Fruit fly (Drosophila melanogaster) whole organism, prepupa: ENCODE data around the gene CG7766.

ENCODE experiments used
- Blimp-1 ChIP-seq: fragments of 200-800 bp; sonication (Bioruptor generic); optimal IDR thresholded peaks from 3 replicates; lab custom pipeline; 2017; ENCODE audit warnings: missing biosample characterization, missing genetic modification characterization, mild to moderate bottlenecking, moderate library complexity, missing genetic modification reagents
- CG10631 ChIP-seq: fragments of 200-800 bp; sonication (Bioruptor generic); optimal IDR thresholded peaks from 2 replicates; lab custom pipeline; 2016; ENCODE audit warnings: missing biosample characterization, missing genetic modification characterization
- CG10669 ChIP-seq: fragments of 200-800 bp; sonication (Bioruptor generic); optimal IDR thresholded peaks from 3 replicates; lab custom pipeline; 2018; ENCODE audit warnings: missing biosample characterization, mild to moderate bottlenecking, missing genetic modification characterization, moderate library complexity
- CG11762 ChIP-seq: fragments of 200-800 bp; sonication (Bioruptor generic); optimal IDR thresholded peaks from 3 replicates; lab custom pipeline; 2016; ENCODE audit warnings: missing biosample characterization, missing genetic modification characterization; ENCODE audit not compliant: insufficient read depth
- CG11902 ChIP-seq: fragments of 200-800 bp; sonication (Bioruptor generic); optimal IDR thresholded peaks from 3 replicates; lab custom pipeline; 2016; ENCODE audit warnings: missing biosample characterization, missing genetic modification characterization
- CG16779 ChIP-seq: fragments of 200-800 bp; sonication (Bioruptor generic); optimal IDR thresholded peaks from 3 replicates; lab custom pipeline; 2017; ENCODE audit warnings: missing biosample characterization, mild to moderate bottlenecking, missing genetic modification characterization
- CG3032 ChIP-seq: fragments of 200-800 bp; optimal IDR thresholded peaks from 2 replicates; lab custom pipeline; 2019; ENCODE audit warnings: missing biosample characterization, mild to moderate bottlenecking, missing genetic modification characterization, moderate library complexity
- CG31627 ChIP-seq: fragments of 200-800 bp; sonication (Bioruptor generic); optimal IDR thresholded peaks from 3 replicates; lab custom pipeline; 2016; ENCODE audit warnings: missing biosample characterization, missing genetic modification characterization
- CG34406 ChIP-seq: fragments of 200-800 bp; sonication (Bioruptor generic); optimal IDR thresholded peaks from 3 replicates; lab custom pipeline; 2016; ENCODE audit warnings: missing biosample characterization, missing genetic modification characterization
- CG3919 ChIP-seq: fragments of 200-800 bp; sonication (Bioruptor generic); optimal IDR thresholded peaks from 3 replicates; lab custom pipeline; 2016; ENCODE audit warnings: missing biosample characterization, missing genetic modification characterization
- CG4318 ChIP-seq: fragments of 200-800 bp; sonication (Bioruptor generic); optimal IDR thresholded peaks from 3 replicates; lab custom pipeline; 2017; ENCODE audit warnings: missing biosample characterization, mild to moderate bottlenecking, missing genetic modification characterization
- CG6163 ChIP-seq: fragments of 200-800 bp; sonication (Bioruptor generic); IDR thresholded peaks from 3 replicates; pipeline ENCODE4 v1.3.6; 2022; ENCODE audit warnings: missing biosample characterization, missing genetic modification characterization
- CG6808 ChIP-seq: fragments of 200-800 bp; sonication (Bioruptor generic); optimal IDR thresholded peaks from 3 replicates; lab custom pipeline; 2017; ENCODE audit warnings: missing biosample characterization, missing genetic modification characterization, mild to moderate bottlenecking, moderate library complexity, missing genetic modification reagents
- CG7368 ChIP-seq: fragments of 200-800 bp; sonication (Bioruptor generic); optimal IDR thresholded peaks from 3 replicates; lab custom pipeline; 2016; ENCODE audit warnings: missing biosample characterization, missing genetic modification characterization
- CG8119 ChIP-seq: fragments of 200-800 bp; sonication (Bioruptor generic); IDR thresholded peaks from 3 replicates; pipeline ENCODE4 v1.3.6; 2022; ENCODE audit warnings: missing biosample characterization, missing genetic modification characterization
- CG8319 ChIP-seq: fragments of 200-800 bp; sonication (Bioruptor generic); optimal IDR thresholded peaks from 3 replicates; lab custom pipeline; 2016; ENCODE audit warnings: missing biosample characterization, missing genetic modification characterization
- CG8632 ChIP-seq: fragments of 200-800 bp; sonication (Bioruptor generic); optimal IDR thresholded peaks from 3 replicates; lab custom pipeline; 2016; ENCODE audit warnings: missing biosample characterization, missing genetic modification characterization
- CG9139 ChIP-seq: fragments of 200-800 bp; sonication (Bioruptor generic); optimal IDR thresholded peaks from 3 replicates; lab custom pipeline; 2017; ENCODE audit warnings: missing biosample characterization, mild to moderate bottlenecking, missing genetic modification characterization
- Eip75B ChIP-seq: fragments of 200-800 bp; sonication (Bioruptor generic); optimal IDR thresholded peaks from 3 replicates; lab custom pipeline; 2016; ENCODE audit warnings: missing biosample characterization, missing genetic modification characterization
- Eip78C ChIP-seq: fragments of 200-800 bp; sonication (Bioruptor generic); peaks from one replicate; lab custom pipeline; 2016; ENCODE audit warnings: missing biosample characterization, missing genetic modification characterization
- Eip93F ChIP-seq: fragments of 200-800 bp; sonication (Bioruptor generic); optimal IDR thresholded peaks from 2 replicates; lab custom pipeline; 2016; ENCODE audit warnings: missing biosample characterization, mild to moderate bottlenecking, missing genetic modification characterization
- Ets21C ChIP-seq: fragments of 200-800 bp; sonication (Bioruptor generic); optimal IDR thresholded peaks from 3 replicates; lab custom pipeline; 2016; ENCODE audit warnings: missing biosample characterization, missing genetic modification characterization
- Gug ChIP-seq: fragments of 200-800 bp; sonication (Bioruptor generic); IDR thresholded peaks from 2 replicates; pipeline ENCODE4 v1.3.6; 2022; ENCODE audit warnings: missing biosample characterization, missing genetic modification characterization
- Hr39 ChIP-seq: fragments of 200-800 bp; sonication (Bioruptor generic); optimal IDR thresholded peaks from 2 replicates; lab custom pipeline; 2016; ENCODE audit warnings: missing biosample characterization, missing genetic modification characterization
- Hr4 ChIP-seq: fragments of 200-800 bp; sonication (Bioruptor generic); optimal IDR thresholded peaks from 3 replicates; lab custom pipeline; 2016; ENCODE audit warnings: missing biosample characterization, missing genetic modification characterization
- Lpt ChIP-seq: fragments of 200-800 bp; sonication (Bioruptor generic); optimal IDR thresholded peaks from 3 replicates; lab custom pipeline; 2016; ENCODE audit warnings: missing biosample characterization, missing genetic modification characterization
- OdsH ChIP-seq: fragments of 200-800 bp; sonication (Bioruptor generic); optimal IDR thresholded peaks from 3 replicates; lab custom pipeline; 2016; ENCODE audit warnings: missing biosample characterization, missing genetic modification characterization
- Smox ChIP-seq: fragments of 200-800 bp; sonication (Bioruptor generic); optimal IDR thresholded peaks from 3 replicates; lab custom pipeline; 2016; ENCODE audit warnings: missing biosample characterization, missing genetic modification characterization
- Sox102F ChIP-seq: fragments of 200-800 bp; sonication (Bioruptor generic); optimal IDR thresholded peaks from 2 replicates; lab custom pipeline; 2016; ENCODE audit warnings: missing biosample characterization, mild to moderate bottlenecking, missing genetic modification characterization
- Sox14 ChIP-seq: fragments of 200-800 bp; sonication (Bioruptor generic); optimal IDR thresholded peaks from 3 replicates; lab custom pipeline; 2016; ENCODE audit warnings: missing biosample characterization, missing genetic modification characterization
- Sox15 ChIP-seq: fragments of 200-800 bp; sonication (Bioruptor generic); optimal IDR thresholded peaks from 3 replicates; lab custom pipeline; 2016; ENCODE audit warnings: missing biosample characterization, missing genetic modification characterization
- achi ChIP-seq: fragments of 200-800 bp; sonication (Bioruptor generic); optimal IDR thresholded peaks from 3 replicates; lab custom pipeline; 2016; ENCODE audit warnings: missing biosample characterization, missing genetic modification characterization
- acj6 ChIP-seq: fragments of 200-800 bp; sonication (Bioruptor generic); optimal IDR thresholded peaks from 3 replicates; lab custom pipeline; 2016; ENCODE audit warnings: missing biosample characterization, missing genetic modification characterization
- cyc ChIP-seq: fragments of 200-800 bp; sonication (Bioruptor generic); optimal IDR thresholded peaks from 3 replicates; lab custom pipeline; 2016; ENCODE audit warnings: missing biosample characterization, missing genetic modification characterization
- dac ChIP-seq: fragments of 200-800 bp; sonication (Bioruptor generic); optimal IDR thresholded peaks from 2 replicates; lab custom pipeline; 2017; ENCODE audit warnings: missing biosample characterization, mild to moderate bottlenecking, missing genetic modification characterization
- dsx ChIP-seq: fragments of 200-800 bp; optimal IDR thresholded peaks from 3 replicates; lab custom pipeline; 2019; ENCODE audit warnings: missing biosample characterization, mild to moderate bottlenecking, missing genetic modification characterization, moderate library complexity; ENCODE audit not compliant: poor library complexity, severe bottlenecking
- esn ChIP-seq: fragments of 200-800 bp; sonication (Bioruptor generic); optimal IDR thresholded peaks from 2 replicates; lab custom pipeline; 2016; ENCODE audit warnings: missing biosample characterization, mild to moderate bottlenecking, missing genetic modification characterization, moderate library complexity
- fd59A ChIP-seq: fragments of 200-800 bp; sonication (Bioruptor generic); optimal IDR thresholded peaks from 2 replicates; lab custom pipeline; 2017; ENCODE audit warnings: missing biosample characterization, mild to moderate bottlenecking, missing genetic modification characterization, missing genetic modification reagents
- fd85E ChIP-seq: fragments of 200-800 bp; sonication (Bioruptor generic); optimal IDR thresholded peaks from 3 replicates; lab custom pipeline; 2016; ENCODE audit warnings: missing biosample characterization, missing genetic modification characterization
- lz ChIP-seq: fragments of 200-800 bp; sonication (Bioruptor generic); optimal IDR thresholded peaks from 3 replicates; lab custom pipeline; 2016; ENCODE audit warnings: missing biosample characterization, missing genetic modification characterization
- net ChIP-seq: fragments of 200-800 bp; sonication (Bioruptor generic); optimal IDR thresholded peaks from 3 replicates; lab custom pipeline; 2016; ENCODE audit warnings: missing biosample characterization, missing genetic modification characterization
- salr ChIP-seq, 2 experiments: fragments of 200-800 bp; sonication (Bioruptor generic); optimal IDR thresholded peaks; 3 replicates each; lab custom pipeline; 2016 to 2018; ENCODE audit warnings: missing biosample characterization in 2 of 2, missing genetic modification characterization in 2 of 2, mild to moderate bottlenecking in 1 of 2
- spab ChIP-seq: fragments of 200-800 bp; sonication (Bioruptor generic); optimal IDR thresholded peaks from 2 replicates; lab custom pipeline; 2017; ENCODE audit warnings: missing biosample characterization, mild to moderate bottlenecking, missing genetic modification characterization, missing genetic modification reagents
- ss ChIP-seq, 2 experiments: fragments of 200-800 bp; sonication (Bioruptor generic); optimal IDR thresholded peaks; 2 replicates in 1 of 2; 3 replicates in 1 of 2; lab custom pipeline; 2017 to 2018; ENCODE audit warnings: mild to moderate bottlenecking in 2 of 2, missing biosample characterization in 2 of 2, missing genetic modification characterization in 2 of 2, moderate library complexity in 1 of 2
- svp ChIP-seq: fragments of 200-800 bp; sonication (Bioruptor generic); peaks from one replicate; lab custom pipeline; 2016; ENCODE audit warnings: missing biosample characterization, missing genetic modification characterization
- topi ChIP-seq: fragments of 200-800 bp; sonication (Bioruptor generic); optimal IDR thresholded peaks from 3 replicates; lab custom pipeline; 2016; ENCODE audit warnings: missing biosample characterization, missing genetic modification characterization
- vri ChIP-seq: fragments of 200-800 bp; sonication (Bioruptor generic); optimal IDR thresholded peaks from 3 replicates; lab custom pipeline; 2016; ENCODE audit warnings: missing biosample characterization, mild to moderate bottlenecking, missing genetic modification characterization

The CG7766 gene

dm6 chrX:9046986-9047385 lies 56.6 kb downstream of the CG7766 start (continued):
- no peak for TF ChIP-seq CG6808 (GFP tag; lab: Kevin White, UChicago)
- TF ChIP-seq CG7368 (GFP tag; lab: Kevin White, UChicago): peak; percentile 30
- no peak for TF ChIP-seq vri
- TF ChIP-seq ss (GFP tag; optimal IDR thresholded peaks at IDR 0.05; lab: Kevin White, UChicago): peak; percentile 16 to 47
- no peak for TF ChIP-seq CG16779 (tag; lab: Kevin White, UChicago)
- peak; percentile 58 for TF ChIP-seq Hr39 (GFP tag; lab: Kevin White, UChicago)
- peak in 1 of 2 experiments; percentile 50 for TF ChIP-seq salr (GFP tag; optimal IDR thresholded peaks at IDR 0.05; lab: Kevin White, UChicago)
- TF ChIP-seq Eip78C: peak; percentile 82
- TF ChIP-seq Sox14: peak; percentile 66
- peak; percentile 47 for TF ChIP-seq cyc (GFP tag; lab: Kevin White, UChicago)
- TF ChIP-seq OdsH: peak; percentile 55
- TF ChIP-seq CG8632 (GFP tag; lab: Kevin White, UChicago): peak; percentile 3
- peak; percentile 5 for TF ChIP-seq lz (GFP tag; lab: Kevin White, UChicago)
- peak; percentile 66 for TF ChIP-seq acj6
- peak; percentile 69 for TF ChIP-seq Hr4 (GFP tag; lab: Kevin White, UChicago)
- TF ChIP-seq Sox15 (GFP tag; lab: Kevin White, UChicago): peak; percentile 49
- no peak for TF ChIP-seq fd85E (GFP tag; lab: Kevin White, UChicago)
- no peak for TF ChIP-seq CG9139 (GFP tag; lab: Kevin White, UChicago)
- TF ChIP-seq CG11762 (GFP tag; lab: Kevin White, UChicago): peak; percentile 48
- TF ChIP-seq CG11902 (GFP tag; lab: Kevin White, UChicago): peak; percentile 35
- peak; percentile 33 for TF ChIP-seq CG31627 (GFP tag; lab: Kevin White, UChicago)
- TF ChIP-seq Blimp-1 (GFP tag; lab: Kevin White, UChicago): no peak

dm6 chrX:9046383-9046941 lies 57.1 kb downstream of the CG7766 start:
- TF ChIP-seq CG6163 (GFP tag; lab: Robert Waterston, UW) (peak; percentile 50), Sox102F (GFP tag; lab: Kevin White, UChicago) (no peak), CG8119 (GFP tag; lab: Robert Waterston, UW) (peak; percentile 46; the same call in 1 of the 3 replicates), CG11762 (GFP tag; lab: Kevin White, UChicago) (no peak), dsx (no peak), fd85E (GFP tag; lab: Kevin White, UChicago) (no peak), Lpt (GFP tag; lab: Kevin White, UChicago) (no peak), CG7368 (GFP tag; lab: Kevin White, UChicago) (no peak), svp (GFP tag; lab: Kevin White, UChicago) (peak; percentile 64), spab (peak; percentile 32), CG31627 (GFP tag; lab: Kevin White, UChicago) (peak; percentile 22), CG11902 (GFP tag; lab: Kevin White, UChicago) (no peak), CG6808 (GFP tag; lab: Kevin White, UChicago) (no peak), CG8632 (GFP tag; lab: Kevin White, UChicago) (peak; percentile 44), CG8319 (no peak), CG3032 (peak; percentile 28), vri (peak; percentile 4), CG16779 (tag; lab: Kevin White, UChicago) (no peak), topi (peak; percentile 15), fd59A (GFP tag; lab: Kevin White, UChicago) (peak; percentile 5), Hr39 (GFP tag; lab: Kevin White, UChicago) (peak; percentile 35), Sox15 (GFP tag; lab: Kevin White, UChicago) (no peak), CG10669 (peak; percentile 41), Blimp-1 (GFP tag; lab: Kevin White, UChicago) (no peak), esn (GFP tag; lab: Kevin White, UChicago) (peak; percentile 32), Smox (GFP tag; lab: Kevin White, UChicago) (peak; percentile 31), Ets21C (GFP tag; lab: Kevin White, UChicago) (no peak), ss (GFP tag; optimal IDR thresholded peaks at IDR 0.05; lab: Kevin White, UChicago) (no peak), Hr4 (GFP tag; lab: Kevin White, UChicago) (no peak), achi (GFP tag; lab: Kevin White, UChicago) (peak; percentile 34), CG10631 (GFP tag; lab: Kevin White, UChicago) (peak; percentile 29), Eip93F (GFP tag; lab: Kevin White, UChicago) (no peak), net (GFP tag; lab: Kevin White, UChicago) (no peak), Gug (GFP tag; lab: Robert Waterston, UW) (no peak), Eip75B (peak; percentile 20), dac (GFP tag; lab: Kevin White, UChicago) (no peak), CG34406 (GFP tag; lab: Kevin White, UChicago) (peak; percentile 15), CG3919 (no peak), CG4318 (GFP tag; lab: Kevin White, UChicago) (no peak)
